Worm (Caenorhabditis elegans): ENCODE results near the gene nhr-66.

nhr-66 gene

DNA sequence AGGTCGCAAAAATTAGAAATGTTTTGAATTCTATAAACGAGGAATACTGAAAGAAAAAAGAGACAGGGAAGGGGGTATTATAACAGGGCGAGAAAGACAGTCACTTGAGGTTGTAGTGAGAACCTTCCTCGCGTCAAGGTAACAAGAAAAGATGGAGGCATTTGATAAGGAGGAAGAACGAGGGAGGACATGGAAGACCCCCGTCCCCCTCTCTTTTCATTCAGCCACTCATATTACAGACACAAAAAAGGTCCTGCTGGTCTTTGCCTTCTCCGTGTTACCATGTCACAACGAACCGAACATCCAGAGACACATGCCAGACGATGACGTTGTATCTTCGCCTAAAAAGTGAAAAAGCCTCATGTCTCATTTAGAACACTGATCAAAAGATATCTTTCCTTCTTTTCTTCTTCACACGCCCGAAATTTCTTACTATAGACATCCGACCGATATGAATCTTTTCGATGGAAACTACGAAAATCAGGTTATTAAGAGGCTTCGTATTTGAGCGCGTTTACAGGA, 5.0 kb upstream of the nhr-66 start:
- TF ChIP-seq C38D4.7 (GFP tag; optimal IDR thresholded peaks at IDR 0.05) (no peak), ceh-24 (tag; optimal IDR thresholded peaks at IDR 0.05) (no peak), F13H6.1 (tag; optimal IDR thresholded peaks at IDR 0.05) (no peak)

DNA sequence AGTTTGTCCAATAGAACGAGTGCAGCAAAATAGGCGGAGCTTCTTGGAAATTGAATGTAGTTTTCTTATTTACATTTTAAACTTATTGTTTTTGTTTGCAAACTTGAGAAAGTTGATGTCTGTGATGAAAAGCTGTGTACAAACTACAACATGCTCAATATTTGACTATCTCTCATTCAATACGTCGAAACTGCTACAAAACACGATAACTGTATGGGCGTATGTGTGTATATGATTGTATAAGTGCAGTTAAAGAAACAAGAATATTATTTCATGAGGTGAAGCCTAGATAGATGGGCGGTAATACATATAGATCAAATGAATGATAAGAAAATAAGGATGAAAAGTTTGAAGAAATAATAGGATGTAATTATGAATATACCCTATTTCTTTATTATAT, 3.2 kb upstream of the nhr-66 start:
- TF ChIP-seq pqm-1 (tag; optimal IDR thresholded peaks at IDR 0.05) (no peak), ceh-22 (tag; optimal IDR thresholded peaks at IDR 0.05) (no peak), pha-2 (tag; optimal IDR thresholded peaks at IDR 0.05) (no peak), sox-4 (tag; optimal IDR thresholded peaks at IDR 0.05) (no peak), ceh-34 (tag; optimal IDR thresholded peaks at IDR 0.05) (no peak), nhr-11 (tag; optimal IDR thresholded peaks at IDR 0.05) (no peak), F13H6.1 (tag; optimal IDR thresholded peaks at IDR 0.05) (no peak), elt-4 (tag; optimal IDR thresholded peaks at IDR 0.05) (no peak), hlh-6 (tag; optimal IDR thresholded peaks at IDR 0.05) (no peak), ceh-45 (GFP tag; IDR thresholded peaks at IDR 0.05) (no peak), C38D4.7 (GFP tag; optimal IDR thresholded peaks at IDR 0.05) (no peak), fkh-6 (tag; optimal IDR thresholded peaks at IDR 0.05) (no peak), gmeb-2 (tag; optimal IDR thresholded peaks at IDR 0.05) (no peak), pat-9 (tag; optimal IDR thresholded peaks at IDR 0.05) (no peak), nhr-232 (tag; optimal IDR thresholded peaks at IDR 0.05) (no peak), odd-2 (tag; optimal IDR thresholded peaks at IDR 0.05) (no peak), dve-1 (tag; optimal IDR thresholded peaks at IDR 0.05) (no peak), unc-42 (tag; optimal IDR thresholded peaks at IDR 0.05) (no peak), C08G9.2 (tag; optimal IDR thresholded peaks at IDR 0.05) (no peak), eyg-1 (tag; optimal IDR thresholded peaks at IDR 0.05) (no peak)

DNA sequence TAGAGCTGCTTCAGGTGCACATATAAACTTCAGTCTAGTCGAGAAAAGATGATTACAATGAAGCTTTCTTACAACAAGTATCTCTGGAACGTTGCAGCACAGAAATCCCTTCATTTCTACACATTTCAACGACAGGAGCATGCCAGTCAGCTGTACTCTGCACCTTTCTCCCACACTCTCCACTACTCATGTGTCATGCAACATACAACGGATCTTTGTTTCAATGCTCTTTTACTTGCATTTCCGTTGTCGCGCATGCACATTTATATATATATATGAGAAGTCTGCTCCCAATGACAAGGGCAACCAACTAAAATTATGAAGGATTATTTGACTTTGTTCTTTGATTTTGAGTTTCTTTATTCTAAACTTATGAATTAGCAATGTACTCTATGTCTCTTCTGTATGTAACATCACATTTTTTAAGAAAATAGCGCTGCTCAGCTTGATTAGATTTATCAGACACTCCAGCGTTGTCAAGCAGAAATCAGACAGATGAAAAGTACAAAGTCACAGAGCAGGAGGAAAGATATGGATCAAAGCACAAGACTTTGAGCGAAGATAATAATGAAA, 1.2 kb downstream of the nhr-66 start:
- TF ChIP-seq ceh-9 (tag; optimal IDR thresholded peaks at IDR 0.05) (no peak), pha-2 (tag; optimal IDR thresholded peaks at IDR 0.05) (no peak), elt-4 (tag; optimal IDR thresholded peaks at IDR 0.05) (no peak), unc-42 (tag; optimal IDR thresholded peaks at IDR 0.05) (no peak), pax-1 (tag; optimal IDR thresholded peaks at IDR 0.05) (no peak), ceh-45 (GFP tag; IDR thresholded peaks at IDR 0.05) (no peak)

DNA sequence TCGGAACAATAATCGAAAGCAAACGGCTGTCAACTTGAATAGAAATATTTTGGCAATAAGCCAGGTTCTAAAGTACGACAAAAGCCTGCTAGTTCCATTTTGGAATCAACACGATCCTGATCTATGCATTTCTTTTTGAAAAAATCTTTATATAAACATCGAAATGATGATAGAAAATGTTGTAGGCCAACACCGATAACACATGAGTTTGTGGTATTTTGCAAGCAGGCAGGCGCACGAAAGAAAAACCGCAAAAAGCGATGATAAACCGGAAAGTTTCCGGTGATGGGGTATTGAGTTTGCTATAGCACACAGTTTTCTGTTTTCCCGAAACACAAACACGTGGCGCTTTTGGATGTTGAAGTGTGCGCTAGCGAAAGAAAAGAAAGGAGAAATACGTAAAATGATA, 2.3 kb downstream of the nhr-66 start:
- TF ChIP-seq unc-3 (GFP tag; conservative IDR thresholded peaks at IDR 0.05) (no peak), unc-3 (tag; optimal IDR thresholded peaks at IDR 0.05) (no peak), pha-2 (tag; optimal IDR thresholded peaks at IDR 0.05) (no peak), lim-6 (tag; optimal IDR thresholded peaks at IDR 0.05) (no peak), F13H6.1 (tag; optimal IDR thresholded peaks at IDR 0.05) (no peak), lin-11 (tag; optimal IDR thresholded peaks at IDR 0.05) (no peak), odd-2 (tag; optimal IDR thresholded peaks at IDR 0.05) (no peak), hlh-30 (tag; optimal IDR thresholded peaks at IDR 0.05; ENCODE audit: insufficient read depth) (no peak), ceh-24 (tag; optimal IDR thresholded peaks at IDR 0.05) (no peak), pat-9 (tag; optimal IDR thresholded peaks at IDR 0.05) (no peak), nfya-1 (tag; optimal IDR thresholded peaks at IDR 0.05) (no peak), ets-4 (tag; optimal IDR thresholded peaks at IDR 0.05) (no peak), unc-55 (GFP tag; optimal IDR thresholded peaks at IDR 0.05) (no peak)

DNA sequence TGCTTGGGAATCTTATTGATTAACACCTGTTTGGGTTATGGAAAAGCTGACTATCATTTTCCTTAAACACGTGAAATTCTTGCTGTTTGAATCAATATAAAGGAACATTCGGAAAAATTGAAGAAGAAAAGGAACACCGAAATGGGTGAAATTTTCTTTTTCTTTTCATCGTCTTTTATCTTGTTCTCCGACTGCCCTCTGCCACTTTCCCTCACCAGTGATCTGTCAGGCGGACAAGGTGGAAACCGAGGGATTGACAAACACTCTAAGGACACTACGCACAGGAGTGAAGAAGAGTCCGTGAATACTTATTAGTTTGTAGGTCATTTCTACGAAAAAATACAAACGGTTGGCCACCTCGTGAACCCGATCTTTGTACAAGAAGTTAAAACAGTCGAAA, 3.1 kb downstream of the nhr-66 start:
- TF ChIP-seq ceh-45 (GFP tag; IDR thresholded peaks at IDR 0.05) = no peak
- TF ChIP-seq T23F11.4 (GFP tag; optimal IDR thresholded peaks at IDR 0.05) = no peak
- no peak for TF ChIP-seq pat-9 (tag; optimal IDR thresholded peaks at IDR 0.05)
- TF ChIP-seq pha-4 (tag; optimal IDR thresholded peaks at IDR 0.05) = no peak
- TF ChIP-seq ceh-14 (tag; optimal IDR thresholded peaks at IDR 0.05) = no peak
- no peak for TF ChIP-seq elt-4 (tag; optimal IDR thresholded peaks at IDR 0.05)
- no peak for TF ChIP-seq tbx-2 (tag; optimal IDR thresholded peaks at IDR 0.05)
- no peak for TF ChIP-seq hlh-30 (tag; optimal IDR thresholded peaks at IDR 0.05; ENCODE audit: insufficient read depth)
- no peak for TF ChIP-seq unc-42 (tag; optimal IDR thresholded peaks at IDR 0.05)
- no peak for TF ChIP-seq ceh-24 (tag; optimal IDR thresholded peaks at IDR 0.05)
- TF ChIP-seq eyg-1 (tag; optimal IDR thresholded peaks at IDR 0.05) = no peak
- no peak for TF ChIP-seq madf-2 (tag; optimal IDR thresholded peaks at IDR 0.05)
- no peak for TF ChIP-seq npax-4 (tag; optimal IDR thresholded peaks at IDR 0.05)
- TF ChIP-seq ceh-30 (tag; optimal IDR thresholded peaks at IDR 0.05) = no peak
- no peak for TF ChIP-seq rnt-1 (tag; optimal IDR thresholded peaks at IDR 0.05)
- TF ChIP-seq hlh-15 (tag; optimal IDR thresholded peaks at IDR 0.05) = no peak
- TF ChIP-seq odd-2 (tag; optimal IDR thresholded peaks at IDR 0.05) = no peak
- TF ChIP-seq lin-11 (tag; optimal IDR thresholded peaks at IDR 0.05) = no peak
- TF ChIP-seq syd-9 (tag; optimal IDR thresholded peaks at IDR 0.05) = no peak
- TF ChIP-seq ceh-6 (GFP tag; optimal IDR thresholded peaks at IDR 0.05) = no peak

All from whole organism, late embryonic.